Worm (Caenorhabditis elegans) whole organism, early embryonic: ENCODE results near the gene Y39B6A.33.

ENCODE experiments used
- B0310.2 ChIP-seq: sonication (generic microtip); optimal IDR thresholded peaks from 2 replicates; lab custom pipeline; 2016; ENCODE audit warnings: mild to moderate bottlenecking, missing genetic modification characterization, missing compliant biosample characterization
- ama-1 ChIP-seq: fragments of 150-350 bp; optimal IDR thresholded peaks from 2 replicates; lab custom pipeline; 2014
- ceh-13 ChIP-seq: fragments of 200-800 bp; sonication (Bioruptor generic); optimal IDR thresholded peaks from 2 replicates; lab custom pipeline; 2018; ENCODE audit warnings: mild to moderate bottlenecking, missing genetic modification characterization, missing compliant biosample characterization
- ets-7 ChIP-seq: sonication (generic microtip); optimal IDR thresholded peaks from 2 replicates; lab custom pipeline; 2016; ENCODE audit warnings: missing genotype, missing genetic modification characterization, missing compliant biosample characterization
- hmbx-1 ChIP-seq: sonication (generic microtip); optimal IDR thresholded peaks from 2 replicates; lab custom pipeline; 2016; ENCODE audit warnings: mild to moderate bottlenecking, missing genetic modification characterization, missing compliant biosample characterization
- hnd-1 ChIP-seq: sonication (generic microtip); optimal IDR thresholded peaks from 2 replicates; lab custom pipeline; 2016; ENCODE audit warnings: missing genetic modification characterization, missing compliant biosample characterization

DNA sequence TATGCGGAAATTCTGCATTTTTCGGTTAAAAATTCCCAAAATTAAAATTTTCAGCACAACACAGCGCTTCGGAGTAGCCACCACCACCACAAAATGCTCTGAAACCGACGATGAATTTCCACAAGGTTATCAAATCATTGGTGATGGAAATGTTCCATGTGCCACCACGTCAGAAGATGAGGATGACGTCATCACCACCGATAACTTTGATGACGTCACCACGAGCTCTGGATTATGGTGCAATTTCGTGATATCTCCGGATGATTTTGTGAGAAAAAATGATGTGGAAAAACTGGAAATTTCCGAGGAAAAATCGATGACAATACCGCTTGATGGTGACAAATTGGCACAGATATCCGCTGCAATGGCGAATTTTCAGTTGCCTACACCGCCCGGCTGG lies 8.7 kb upstream of the Y39B6A.33 start:
- TF ChIP-seq hmbx-1 (tag; lab: Kevin White, UChicago) (no peak), ama-1 (lab: Kevin White, UChicago) (no peak), hnd-1 (no peak), ets-7 (no peak), ceh-13 (no peak), B0310.2 (tag; lab: Kevin White, UChicago) (no peak)
